Worm (Caenorhabditis elegans) whole organism, early embryonic: Measurements from ENCODE around the gene tmed-10.

ENCODE experiments used
- F13C5.2 ChIP-seq: sonication (generic microtip); optimal IDR thresholded peaks from 2 replicates; lab custom pipeline; 2017; ENCODE audit warnings: mild to moderate bottlenecking, missing genetic modification characterization, inconsistent platforms, missing compliant biosample characterization
- ama-1 ChIP-seq: fragments of 150-350 bp; optimal IDR thresholded peaks from 2 replicates; lab custom pipeline; 2014
- ceh-36 ChIP-seq: sonication (generic microtip); optimal IDR thresholded peaks from 2 replicates; lab custom pipeline; 2016; ENCODE audit warnings: missing genetic modification characterization, inconsistent platforms, missing compliant biosample characterization
- flt-1 ChIP-seq: fragments of 200-800 bp; sonication (Bioruptor generic); IDR thresholded peaks from 2 replicates; pipeline ENCODE4 v1.3.6; 2022; ENCODE audit warnings: missing genetic modification characterization, missing compliant biosample characterization
- hnd-1 ChIP-seq: sonication (generic microtip); optimal IDR thresholded peaks from 2 replicates; lab custom pipeline; 2016; ENCODE audit warnings: missing genetic modification characterization, missing compliant biosample characterization
- pes-1 ChIP-seq: fragments of 200-800 bp; sonication (Bioruptor generic); IDR thresholded peaks from 2 replicates; pipeline ENCODE4 v1.3.6; 2022; ENCODE audit warnings: missing genetic modification reagents, missing genetic modification characterization, missing compliant biosample characterization
- scrt-1 ChIP-seq: fragments of 200-800 bp; sonication (Bioruptor generic); IDR thresholded peaks from 2 replicates; pipeline ENCODE4 v1.3.6; 2022; ENCODE audit warnings: missing genetic modification characterization, missing compliant biosample characterization
- sea-1 ChIP-seq: fragments of 200-800 bp; sonication (Bioruptor generic); conservative IDR thresholded peaks from 2 replicates; pipeline ENCODE4 v1.3.6; 2022; ENCODE audit warnings: missing genetic modification characterization, missing compliant biosample characterization
- tbx-37 ChIP-seq: fragments of 200-800 bp; sonication (Bioruptor generic); conservative IDR thresholded peaks from 2 replicates; pipeline ENCODE4 v1.3.6; 2022; ENCODE audit warnings: missing genetic modification reagents, missing genetic modification characterization, missing compliant biosample characterization
- tra-4 ChIP-seq: sonication (generic microtip); optimal IDR thresholded peaks from 2 replicates; lab custom pipeline; 2017; ENCODE audit warnings: missing genetic modification characterization, missing compliant biosample characterization

- TF ChIP-seq hnd-1 (tag; lab: Kevin White, UChicago) (no peak), scrt-1 (GFP tag; lab: Robert Waterston, UW) (no peak), tbx-37 (GFP tag; lab: Robert Waterston, UW) (no peak), ama-1 (lab: Kevin White, UChicago) (no peak), sea-1 (no peak), tra-4 (no peak), ceh-36 (tag; lab: Kevin White, UChicago) (no peak), flt-1 (GFP tag; lab: Robert Waterston, UW) (no peak), F13C5.2 (no peak), pes-1 (GFP tag; lab: Robert Waterston, UW) (no peak)
Observed at ce11 chrV:11307781-11308180, 19.0 kb downstream of the tmed-10 start.
